Fruit fly (Drosophila melanogaster) whole organism, embryonic: Measurements from ENCODE around the gene mRpS33.

Experiments
- Atf6 ChIP-seq: fragments of 200-800 bp; sonication (Bioruptor generic); IDR thresholded peaks from 2 replicates; pipeline ENCODE4 v1.3.6; 2022; ENCODE audit warnings: missing biosample characterization, missing genetic modification characterization
- Awh ChIP-seq: fragments of 200-800 bp; sonication (Bioruptor generic); IDR thresholded peaks from 2 replicates; pipeline ENCODE4, ENCODE4 v1.3.6; 2022; ENCODE audit warnings: missing biosample characterization, missing genetic modification characterization
- BtbVII ChIP-seq: fragments of 200-800 bp; sonication (Bioruptor generic); optimal IDR thresholded peaks from 3 replicates; lab custom pipeline; 2017; ENCODE audit warnings: missing biosample characterization, mild to moderate bottlenecking, missing genetic modification characterization
- Bteb2 ChIP-seq: fragments of 200-800 bp; sonication (Bioruptor generic); optimal IDR thresholded peaks from 2 replicates; lab custom pipeline; 2016; ENCODE audit warnings: missing biosample characterization, missing genetic modification characterization
- CG12104 ChIP-seq: fragments of 200-800 bp; sonication (Bioruptor generic); optimal IDR thresholded peaks from 3 replicates; lab custom pipeline; 2016; ENCODE audit warnings: missing biosample characterization, missing genetic modification characterization
- CG12155 ChIP-seq: fragments of 200-800 bp; sonication (Bioruptor generic); optimal IDR thresholded peaks from 3 replicates; lab custom pipeline; 2016; ENCODE audit warnings: missing biosample characterization, missing genetic modification characterization
- CG12391 ChIP-seq: fragments of 200-800 bp; sonication (Bioruptor generic); optimal IDR thresholded peaks from 3 replicates; lab custom pipeline; 2018; ENCODE audit warnings: missing biosample characterization, mild to moderate bottlenecking, missing genetic modification characterization, moderate library complexity
- CG12744 ChIP-seq: fragments of 200-800 bp; sonication (Bioruptor generic); optimal IDR thresholded peaks from 2 replicates; lab custom pipeline; 2016; ENCODE audit warnings: missing biosample characterization, missing genetic modification characterization
- CG13624 ChIP-seq: fragments of 200-800 bp; sonication (Bioruptor generic); optimal IDR thresholded peaks from 2 replicates; lab custom pipeline; 2016; ENCODE audit warnings: missing biosample characterization, missing genetic modification characterization
- CG14441 ChIP-seq: fragments of 200-800 bp; sonication (Bioruptor generic); IDR thresholded peaks from 2 replicates; pipeline ENCODE4 v1.3.6; 2022; ENCODE audit warnings: missing biosample characterization, missing genetic modification characterization
- CG14860 ChIP-seq: fragments of 200-800 bp; sonication (Bioruptor generic); IDR thresholded peaks from 3 replicates; pipeline ENCODE4 v1.3.6; 2022; ENCODE audit warnings: missing biosample characterization, missing genetic modification characterization; ENCODE audit not compliant: partially characterized antibody
- CG15696 ChIP-seq: fragments of 200-800 bp; sonication (Bioruptor generic); optimal IDR thresholded peaks from 2 replicates; lab custom pipeline; 2019; ENCODE audit warnings: missing biosample characterization, mild to moderate bottlenecking, missing genetic modification characterization, moderate library complexity
- CG18599 ChIP-seq: fragments of 200-800 bp; sonication (Bioruptor generic); optimal IDR thresholded peaks from 3 replicates; lab custom pipeline; 2017; ENCODE audit warnings: missing biosample characterization, missing genetic modification characterization, mild to moderate bottlenecking, moderate library complexity, missing genetic modification reagents
- CG3065 ChIP-seq: fragments of 200-800 bp; sonication (Bioruptor generic); optimal IDR thresholded peaks from 2 replicates; lab custom pipeline; 2016; ENCODE audit warnings: missing biosample characterization, missing genetic modification characterization
- CG3407 ChIP-seq: fragments of 200-800 bp; sonication (Bioruptor generic); optimal IDR thresholded peaks from 2 replicates; lab custom pipeline; 2018; ENCODE audit warnings: missing biosample characterization, mild to moderate bottlenecking, missing genetic modification characterization
- CG43689 ChIP-seq: fragments of 200-800 bp; sonication (Bioruptor generic); IDR thresholded peaks from 2 replicates; pipeline ENCODE4 v1.3.6; 2022; ENCODE audit warnings: missing biosample characterization, missing genetic modification characterization
- CG4404 ChIP-seq: fragments of 200-800 bp; sonication (Bioruptor generic); IDR thresholded peaks from 2 replicates; pipeline ENCODE4 v1.3.6; 2022; ENCODE audit warnings: missing biosample characterization, missing genetic modification characterization
- CG4820 ChIP-seq: fragments of 200-800 bp; sonication (Bioruptor generic); optimal IDR thresholded peaks from 3 replicates; lab custom pipeline; 2016; ENCODE audit warnings: missing biosample characterization, missing genetic modification characterization
- CG6175 ChIP-seq: fragments of 200-800 bp; sonication (Bioruptor generic); IDR thresholded peaks from 3 replicates; pipeline ENCODE4 v1.3.6; 2022; ENCODE audit warnings: missing biosample characterization, missing genetic modification characterization
- CG9727 ChIP-seq: fragments of 200-800 bp; sonication (Bioruptor generic); optimal IDR thresholded peaks from 3 replicates; lab custom pipeline; 2017; ENCODE audit warnings: missing biosample characterization, mild to moderate bottlenecking, missing genetic modification characterization
- CkIIα-i1 ChIP-seq: fragments of 200-800 bp; sonication (Bioruptor generic); IDR thresholded peaks from 2 replicates; pipeline ENCODE4 v1.3.6; 2022; ENCODE audit warnings: missing biosample characterization, missing genetic modification characterization
- D19A ChIP-seq: fragments of 200-800 bp; optimal IDR thresholded peaks from 3 replicates; lab custom pipeline; 2019; ENCODE audit warnings: missing biosample characterization, mild to moderate bottlenecking, missing genetic modification characterization, moderate library complexity
- Dbx ChIP-seq: fragments of 200-800 bp; sonication (Bioruptor generic); IDR thresholded peaks from 3 replicates; pipeline ENCODE4 v1.3.6; 2022; ENCODE audit warnings: missing biosample characterization, missing genetic modification characterization
- E2f2 ChIP-seq: fragments of 200-800 bp; sonication (Bioruptor generic); IDR thresholded peaks from 2 replicates; pipeline ENCODE4 v1.3.6; 2022; ENCODE audit warnings: missing biosample characterization, missing genetic modification characterization
- Ets97D ChIP-seq: fragments of 200-800 bp; sonication (Bioruptor generic); optimal IDR thresholded peaks from 3 replicates; lab custom pipeline; 2016; ENCODE audit warnings: missing biosample characterization, missing genetic modification characterization
- HmgD ChIP-seq: fragments of 200-800 bp; sonication (Bioruptor generic); optimal IDR thresholded peaks from 3 replicates; lab custom pipeline; 2016; ENCODE audit warnings: missing biosample characterization, missing genetic modification characterization
- Kr ChIP-seq: fragments of 200-800 bp; sonication (Bioruptor generic); optimal IDR thresholded peaks from 2 replicates; lab custom pipeline; 2017; ENCODE audit warnings: missing biosample characterization, mild to moderate bottlenecking, missing genetic modification characterization
- MTF-1 ChIP-seq: fragments of 200-800 bp; sonication (Bioruptor generic); optimal IDR thresholded peaks from 2 replicates; lab custom pipeline; 2018; ENCODE audit warnings: missing biosample characterization, mild to moderate bottlenecking, missing genetic modification characterization, borderline replicate concordance
- Mad ChIP-seq: fragments of 200-800 bp; sonication (Bioruptor generic); optimal IDR thresholded peaks from 2 replicates; lab custom pipeline; 2016; ENCODE audit warnings: missing biosample characterization, missing genetic modification characterization
- Myb ChIP-seq: fragments of 200-800 bp; sonication (Bioruptor generic); optimal IDR thresholded peaks from 2 replicates; lab custom pipeline; 2016; ENCODE audit warnings: missing biosample characterization, missing genetic modification characterization
- Nf-YC ChIP-seq: fragments of 200-800 bp; optimal IDR thresholded peaks from 3 replicates; lab custom pipeline; 2019; ENCODE audit warnings: missing biosample characterization, mild to moderate bottlenecking, missing genetic modification characterization, moderate library complexity
- Rx ChIP-seq: fragments of 200-800 bp; sonication (Bioruptor generic); IDR thresholded peaks from 2 replicates; pipeline ENCODE4 v1.3.6; 2022; ENCODE audit warnings: missing biosample characterization, missing genetic modification characterization
- bigmax ChIP-seq: fragments of 200-800 bp; sonication (Bioruptor generic); optimal IDR thresholded peaks from 2 replicates; lab custom pipeline; 2018; ENCODE audit warnings: missing biosample characterization, mild to moderate bottlenecking, missing genetic modification characterization
- btn ChIP-seq: fragments of 200-800 bp; sonication (Bioruptor generic); optimal IDR thresholded peaks from 2 replicates; lab custom pipeline; 2016; ENCODE audit warnings: missing biosample characterization, missing genetic modification characterization
- chm ChIP-seq: fragments of 200-800 bp; sonication (Bioruptor generic); IDR thresholded peaks from 2 replicates; pipeline ENCODE4 v1.3.6; 2022; ENCODE audit warnings: missing biosample characterization, missing genetic modification characterization
- cwo ChIP-seq: fragments of 200-800 bp; sonication (Bioruptor generic); optimal IDR thresholded peaks from 3 replicates; lab custom pipeline; 2017; ENCODE audit warnings: missing biosample characterization, missing genetic modification characterization, mild to moderate bottlenecking, moderate library complexity, missing genetic modification reagents
- danr ChIP-seq: fragments of 200-800 bp; sonication (Bioruptor generic); IDR thresholded peaks from 2 replicates; pipeline ENCODE4 v1.3.6; 2022; ENCODE audit warnings: missing biosample characterization, missing genetic modification characterization
- gem ChIP-seq: fragments of 200-800 bp; sonication (Bioruptor generic); optimal IDR thresholded peaks from 2 replicates; lab custom pipeline; 2019; ENCODE audit warnings: missing biosample characterization, mild to moderate bottlenecking, missing genetic modification characterization, moderate library complexity
- gro ChIP-seq: fragments of 200-800 bp; sonication (Bioruptor generic); optimal IDR thresholded peaks from 2 replicates; lab custom pipeline; 2016; ENCODE audit warnings: missing biosample characterization, missing genetic modification characterization
- hbn ChIP-seq: fragments of 200-800 bp; sonication (Bioruptor generic); IDR thresholded peaks from 2 replicates; pipeline ENCODE4 v1.3.6; 2022; ENCODE audit warnings: missing biosample characterization, missing genetic modification characterization; ENCODE audit not compliant: partially characterized antibody
- hth ChIP-seq: fragments of >200 bp; optimal IDR thresholded peaks from 2 replicates; lab custom pipeline; 2017; ENCODE audit warnings: inconsistent platforms
- inv ChIP-seq: fragments of 200-800 bp; sonication (Bioruptor generic); IDR thresholded peaks from 2 replicates; pipeline ENCODE4 v1.3.6; 2022; ENCODE audit warnings: missing biosample characterization, missing genetic modification characterization; ENCODE audit not compliant: partially characterized antibody
- mld ChIP-seq: fragments of 200-800 bp; sonication (Bioruptor generic); IDR thresholded peaks from 3 replicates; pipeline ENCODE4 v1.3.6; 2022; ENCODE audit warnings: missing biosample characterization, missing genetic modification characterization; ENCODE audit not compliant: partially characterized antibody
- pzg ChIP-seq: fragments of 200-800 bp; sonication (Bioruptor generic); optimal IDR thresholded peaks from 3 replicates; lab custom pipeline; 2018; ENCODE audit warnings: missing biosample characterization, mild to moderate bottlenecking, missing genetic modification characterization, moderate library complexity
- sens-2 ChIP-seq: fragments of 200-800 bp; sonication (Bioruptor generic); IDR thresholded peaks from 2 replicates; pipeline ENCODE4 v1.3.6; 2022; ENCODE audit warnings: missing biosample characterization, missing genetic modification characterization
- sqz ChIP-seq: fragments of 200-800 bp; sonication (Bioruptor generic); optimal IDR thresholded peaks from 3 replicates; lab custom pipeline; 2018; ENCODE audit warnings: missing biosample characterization, mild to moderate bottlenecking, missing genetic modification characterization
- tin ChIP-seq: fragments of 200-800 bp; sonication (Bioruptor generic); optimal IDR thresholded peaks from 3 replicates; lab custom pipeline; 2016; ENCODE audit warnings: missing biosample characterization, missing genetic modification characterization
- unpg ChIP-seq: fragments of 200-800 bp; sonication (Bioruptor generic); optimal IDR thresholded peaks from 3 replicates; lab custom pipeline; 2018; ENCODE audit warnings: missing biosample characterization, mild to moderate bottlenecking, missing genetic modification characterization, moderate library complexity
- vnd ChIP-seq: fragments of 200-800 bp; sonication (Bioruptor generic); IDR thresholded peaks from 3 replicates; pipeline ENCODE4 v1.3.6; 2022; ENCODE audit warnings: missing biosample characterization, missing genetic modification characterization; ENCODE audit not compliant: partially characterized antibody
- wor ChIP-seq: fragments of 200-800 bp; sonication (Bioruptor generic); IDR thresholded peaks from 2 replicates; pipeline ENCODE4 v1.3.6; 2022; ENCODE audit warnings: missing biosample characterization, missing genetic modification characterization

The mRpS33 gene

dm6 chr3R:16448378-16449134 is 12.2 kb upstream of the mRpS33 start (continued):
- TF ChIP-seq gem (tag; lab: Kevin White, UChicago) (peak; percentile 85), Dbx (GFP tag; lab: Robert Waterston, UW) (peak; percentile 17; the same call in 1 of the 3 replicates), mld (GFP tag; lab: Robert Waterston, UW) (no peak), hth (lab: Kevin White, UChicago) (no peak), CG12391 (tag; lab: Kevin White, UChicago) (peak; percentile 64), unpg (GFP tag; lab: Kevin White, UChicago) (peak; percentile 90), sens-2 (peak; percentile 87), Mad (GFP tag; lab: Kevin White, UChicago) (peak; percentile 68), HmgD (no peak), Rx (GFP tag; lab: Robert Waterston, UW) (peak; percentile 86), Bteb2 (GFP tag; lab: Kevin White, UChicago) (peak; percentile 51), danr (GFP tag; lab: Robert Waterston, UW) (peak; percentile 52; the same call in 1 of the 2 replicates), cwo (peak; percentile 23), CG3407 (GFP tag; lab: Kevin White, UChicago) (peak; percentile 48), CG14441 (GFP tag; lab: Robert Waterston, UW) (peak; percentile 76), btn (GFP tag; lab: Kevin White, UChicago) (no peak), CG4404 (peak; percentile 38), CG3065 (GFP tag; lab: Kevin White, UChicago) (no peak), Nf-YC (tag; lab: Kevin White, UChicago) (no peak), CG12744 (GFP tag; lab: Kevin White, UChicago) (peak; percentile 35), D19A (tag; lab: Kevin White, UChicago) (peak; percentile 46), CkIIα-i1 (GFP tag; lab: Robert Waterston, UW) (no peak), inv (GFP tag; lab: Robert Waterston, UW) (no peak), CG18599 (GFP tag; lab: Kevin White, UChicago) (peak; percentile 48), CG12155 (peak; percentile 51), gro (no peak), Atf6 (GFP tag; lab: Robert Waterston, UW) (peak; percentile 57; the same call in 1 of the 2 replicates), chm (peak; percentile 85), CG14860 (GFP tag; lab: Robert Waterston, UW) (no peak), pzg (GFP tag; lab: Kevin White, UChicago) (no peak), Kr (GFP tag; lab: Kevin White, UChicago) (no peak), CG15696 (tag; lab: Kevin White, UChicago) (no peak), bigmax (GFP tag; lab: Kevin White, UChicago) (no peak), tin (GFP tag; lab: Kevin White, UChicago) (peak; percentile 4), hbn (GFP tag; lab: Robert Waterston, UW) (no peak), Myb (GFP tag; lab: Kevin White, UChicago) (peak; percentile 21), CG6175 (GFP tag; lab: Robert Waterston, UW) (0 out of 3 replicates have a peak, but pooled peaks have one; percentile 16), MTF-1 (GFP tag; lab: Kevin White, UChicago) (peak; percentile 76), vnd (GFP tag; lab: Robert Waterston, UW) (no peak), BtbVII (GFP tag; lab: Kevin White, UChicago) (no peak), sqz (GFP tag; lab: Kevin White, UChicago) (no peak), CG12104 (GFP tag; lab: Kevin White, UChicago) (no peak), wor (GFP tag; lab: Robert Waterston, UW) (peak; percentile 80), Ets97D (GFP tag; lab: Kevin White, UChicago) (peak; percentile 31), CG13624 (peak; percentile 17), E2f2 (GFP tag; lab: Robert Waterston, UW) (no peak; the same call in 1 of the 2 replicates), CG4820 (GFP tag; lab: Kevin White, UChicago) (peak; percentile 40), CG9727 (peak; percentile 75), CG43689 (peak; percentile 66), Awh (GFP tag; lab: Robert Waterston, UW) (peak; percentile 94)
